Fruit fly (Drosophila melanogaster): ENCODE measurements around the gene Pits.

DNA sequence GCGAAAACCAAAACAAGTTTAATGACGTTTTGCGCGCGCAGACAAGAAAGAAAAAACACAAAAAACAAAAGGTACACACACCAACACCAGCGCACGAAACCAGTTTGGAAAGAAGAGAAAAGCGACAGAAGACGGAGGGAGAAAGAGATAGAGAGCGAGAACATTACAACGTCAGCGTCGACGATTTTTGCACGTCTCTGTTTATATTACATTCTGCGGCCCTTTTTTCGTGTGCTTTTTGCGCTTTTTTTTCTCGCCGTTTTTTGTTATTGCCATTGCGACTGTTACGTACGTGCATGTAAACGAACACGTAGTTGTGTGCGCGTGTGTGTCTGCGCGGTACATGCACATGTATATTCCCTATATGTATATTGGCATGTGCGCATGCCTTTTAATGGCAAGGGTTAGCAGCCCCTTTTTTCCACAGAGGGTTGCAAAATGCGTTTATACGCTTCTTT is 2.9 kb downstream of the Pits start:
- no peak for TF ChIP-seq CG8301 (tag; optimal IDR thresholded peaks at IDR 0.05)
- TF ChIP-seq CG12605 (GFP tag; IDR thresholded peaks at IDR 0.05): no peak
- TF ChIP-seq CG4496 (GFP tag; IDR thresholded peaks at IDR 0.05): no peak
- no peak for TF ChIP-seq CG10348 (GFP tag; IDR thresholded peaks at IDR 0.05)
- no peak for TF ChIP-seq Ets98B (GFP tag; IDR thresholded peaks at IDR 0.05)
- peak; percentile 70 for TF ChIP-seq EcR (GFP tag; optimal IDR thresholded peaks at IDR 0.05)
- TF ChIP-seq rn (GFP tag; IDR thresholded peaks at IDR 0.05): no peak
- TF ChIP-seq CG34367 (tag; optimal IDR thresholded peaks at IDR 0.05): no peak
- TF ChIP-seq gl (tag; optimal IDR thresholded peaks at IDR 0.05): no peak
